Fruit fly (Drosophila melanogaster): Measurements from ENCODE around the gene CG7227.
A peak's percentile ranks its signal among the peaks of the same experiment; 100 is the strongest.

CG7227 gene

dm6 chr2L:8012551-8012950, 14.6 kb upstream of the CG7227 start:
- TF ChIP-seq CG8478 (optimal IDR thresholded peaks at IDR 0.05): no peak
- no peak for TF ChIP-seq Dll (optimal IDR thresholded peaks at IDR 0.05)
- no peak for TF ChIP-seq pan (optimal IDR thresholded peaks at IDR 0.05)
- TF ChIP-seq EcR (GFP tag; optimal IDR thresholded peaks at IDR 0.05): no peak
- TF ChIP-seq psq (optimal IDR thresholded peaks at IDR 0.05): no peak
- TF ChIP-seq usp (GFP tag; optimal IDR thresholded peaks at IDR 0.05): no peak

- TF ChIP-seq EcR (GFP tag; optimal IDR thresholded peaks at IDR 0.05) (no peak), psq (optimal IDR thresholded peaks at IDR 0.05) (no peak), Dll (optimal IDR thresholded peaks at IDR 0.05) (no peak), CG8478 (optimal IDR thresholded peaks at IDR 0.05) (no peak), pan (optimal IDR thresholded peaks at IDR 0.05) (no peak), usp (GFP tag; optimal IDR thresholded peaks at IDR 0.05) (no peak)
These were observed 12.9 kb upstream of the CG7227 start, which contains the start of the genes Glyat and Tg for dm6 chr2L:8010602-8011455. Gene Glyat, minus strand, starts transcription at chr2L:8010652. Gene Tg, plus strand, starts transcription at chr2L:8011405.

dm6 chr2L:8009283-8010211, 11.6 kb upstream of the CG7227 start, which contains the start of gene CG12560:
Gene CG12560, minus strand, starts transcription at chr2L:8009477.
- TF ChIP-seq usp (GFP tag; optimal IDR thresholded peaks at IDR 0.05): no peak
- TF ChIP-seq pan (optimal IDR thresholded peaks at IDR 0.05): no peak
- no peak for TF ChIP-seq EcR (GFP tag; optimal IDR thresholded peaks at IDR 0.05)
- TF ChIP-seq psq (optimal IDR thresholded peaks at IDR 0.05): no peak
- TF ChIP-seq Dll (optimal IDR thresholded peaks at IDR 0.05): no peak
- no peak for TF ChIP-seq CG8478 (optimal IDR thresholded peaks at IDR 0.05)

dm6 chr2L:8007160-8007876, 9.4 kb upstream of the CG7227 start, which contains the start of gene Spn28Dc:
Gene Spn28Dc, minus strand, starts transcription at chr2L:8007210.
- TF ChIP-seq psq (optimal IDR thresholded peaks at IDR 0.05) (no peak), EcR (GFP tag; optimal IDR thresholded peaks at IDR 0.05) (no peak), Dll (optimal IDR thresholded peaks at IDR 0.05) (no peak), pan (optimal IDR thresholded peaks at IDR 0.05) (no peak), usp (GFP tag; optimal IDR thresholded peaks at IDR 0.05) (no peak), CG8478 (optimal IDR thresholded peaks at IDR 0.05) (no peak)

dm6 chr2L:8006038-8006437, 8.1 kb upstream of the CG7227 start:
- TF ChIP-seq pan (optimal IDR thresholded peaks at IDR 0.05) (no peak), CG8478 (optimal IDR thresholded peaks at IDR 0.05) (no peak), psq (optimal IDR thresholded peaks at IDR 0.05) (no peak), EcR (GFP tag; optimal IDR thresholded peaks at IDR 0.05) (no peak), usp (GFP tag; optimal IDR thresholded peaks at IDR 0.05) (no peak), Dll (optimal IDR thresholded peaks at IDR 0.05) (no peak)

dm6 chr2L:8004072-8004471, 6.1 kb upstream of the CG7227 start, which contains the start of gene Wwox:
Gene Wwox, minus strand, starts transcription at chr2L:8004286.
- no peak for TF ChIP-seq EcR (GFP tag; optimal IDR thresholded peaks at IDR 0.05)
- no peak for TF ChIP-seq CG8478 (optimal IDR thresholded peaks at IDR 0.05)
- TF ChIP-seq usp (GFP tag; optimal IDR thresholded peaks at IDR 0.05): no peak
- no peak for TF ChIP-seq psq (optimal IDR thresholded peaks at IDR 0.05)

- TF ChIP-seq CG8478 (optimal IDR thresholded peaks at IDR 0.05) (no peak), pan (optimal IDR thresholded peaks at IDR 0.05) (peak; percentile 41), usp (GFP tag; optimal IDR thresholded peaks at IDR 0.05) (no peak), Dll (optimal IDR thresholded peaks at IDR 0.05) (no peak), EcR (GFP tag; optimal IDR thresholded peaks at IDR 0.05) (peak in 1 of 2 experiments; percentile 13), psq (optimal IDR thresholded peaks at IDR 0.05) (no peak)
These were observed 4.0 kb upstream of the CG7227 start for dm6 chr2L:8001694-8002627.

dm6 chr2L:8000578-8001040, 2.7 kb upstream of the CG7227 start:
- TF ChIP-seq Dll (optimal IDR thresholded peaks at IDR 0.05): no peak
- no peak for TF ChIP-seq CG8478 (optimal IDR thresholded peaks at IDR 0.05)
- no peak for TF ChIP-seq usp (GFP tag; optimal IDR thresholded peaks at IDR 0.05)
- no peak for TF ChIP-seq EcR (GFP tag; optimal IDR thresholded peaks at IDR 0.05)
- no peak for TF ChIP-seq psq (optimal IDR thresholded peaks at IDR 0.05)
- TF ChIP-seq pan (optimal IDR thresholded peaks at IDR 0.05): no peak

dm6 chr2L:7998655-7999054, 704 bp upstream of the CG7227 start, which contains the start of gene Sirup:
Gene Sirup, plus strand, starts transcription at chr2L:7998869.
- TF ChIP-seq psq (optimal IDR thresholded peaks at IDR 0.05) (no peak), Dll (optimal IDR thresholded peaks at IDR 0.05) (no peak), usp (GFP tag; optimal IDR thresholded peaks at IDR 0.05) (no peak), CG8478 (optimal IDR thresholded peaks at IDR 0.05) (no peak), pan (optimal IDR thresholded peaks at IDR 0.05) (no peak), EcR (GFP tag; optimal IDR thresholded peaks at IDR 0.05) (no peak)

All from whole organism.